Fruit fly (Drosophila melanogaster) whole organism, embryonic: Measurements from ENCODE around the gene CG6432.

Source experiments
- BEAF-32 ChIP-seq: fragments of 200-800 bp; sonication (Bioruptor generic); optimal IDR thresholded peaks from 3 replicates; lab custom pipeline; 2017; ENCODE audit warnings: missing biosample characterization, missing genetic modification characterization, mild to moderate bottlenecking, moderate library complexity, missing genetic modification reagents
- CG13287 ChIP-seq: fragments of 200-800 bp; sonication (Bioruptor generic); IDR thresholded peaks from 2 replicates; pipeline ENCODE4 v1.3.6; 2022; ENCODE audit warnings: missing biosample characterization, missing genetic modification characterization; ENCODE audit not compliant: partially characterized antibody
- CG16863 ChIP-seq: fragments of 200-800 bp; sonication (Bioruptor generic); optimal IDR thresholded peaks from 3 replicates; lab custom pipeline; 2016; ENCODE audit warnings: missing biosample characterization, missing genetic modification characterization
- CG30020 ChIP-seq: fragments of 200-800 bp; optimal IDR thresholded peaks from 2 replicates; lab custom pipeline; 2019; ENCODE audit warnings: missing biosample characterization, mild to moderate bottlenecking, missing genetic modification characterization, moderate library complexity
- CG3281 ChIP-seq: fragments of 200-800 bp; sonication (Bioruptor generic); optimal IDR thresholded peaks from 3 replicates; lab custom pipeline; 2017; ENCODE audit warnings: missing biosample characterization, mild to moderate bottlenecking, missing genetic modification characterization
- CG3726 ChIP-seq: fragments of 200-800 bp; sonication (Bioruptor generic); IDR thresholded peaks from 3 replicates; pipeline ENCODE4, ENCODE4 v1.3.6; 2022; ENCODE audit warnings: missing biosample characterization, missing genetic modification characterization
- CG3995 ChIP-seq: fragments of 200-800 bp; sonication (Bioruptor generic); optimal IDR thresholded peaks from 3 replicates; lab custom pipeline; 2016; ENCODE audit warnings: missing biosample characterization, missing genetic modification characterization
- CG4617 ChIP-seq: fragments of 200-800 bp; sonication (Bioruptor generic); optimal IDR thresholded peaks from 3 replicates; lab custom pipeline; 2016; ENCODE audit warnings: missing biosample characterization, missing genetic modification characterization, borderline replicate concordance
- CG9437 ChIP-seq: fragments of 200-800 bp; sonication (Bioruptor generic); optimal IDR thresholded peaks from 2 replicates; lab custom pipeline; 2018; ENCODE audit warnings: missing biosample characterization, mild to moderate bottlenecking, missing genetic modification characterization
- CG9797 ChIP-seq: fragments of 200-800 bp; sonication (Bioruptor generic); optimal IDR thresholded peaks from 3 replicates; lab custom pipeline; 2018; ENCODE audit warnings: missing biosample characterization, mild to moderate bottlenecking, missing genetic modification characterization
- Dip3 ChIP-seq: fragments of 200-800 bp; sonication (Bioruptor generic); optimal IDR thresholded peaks from 3 replicates; lab custom pipeline; 2016; ENCODE audit warnings: missing biosample characterization, missing genetic modification characterization
- Dp ChIP-seq: fragments of 200-800 bp; sonication (Bioruptor generic); optimal IDR thresholded peaks from 2 replicates; lab custom pipeline; 2018; ENCODE audit warnings: missing biosample characterization, mild to moderate bottlenecking, missing genetic modification characterization, moderate library complexity
- E2f1 ChIP-seq: fragments of 200-800 bp; sonication (Bioruptor generic); IDR thresholded peaks from 2 replicates; pipeline ENCODE4 v1.3.6; 2022; ENCODE audit warnings: missing biosample characterization, missing genetic modification characterization
- Ets97D ChIP-seq: fragments of 200-800 bp; sonication (Bioruptor generic); optimal IDR thresholded peaks from 3 replicates; lab custom pipeline; 2016; ENCODE audit warnings: missing biosample characterization, missing genetic modification characterization
- Hr51 ChIP-seq, 2 experiments: fragments of 200-800 bp; sonication (Bioruptor generic); optimal IDR thresholded peaks; 2 replicates in 1 of 2; 3 replicates in 1 of 2; lab custom pipeline; 2016 to 2018; ENCODE audit warnings: missing biosample characterization in 2 of 2, missing genetic modification characterization in 2 of 2, mild to moderate bottlenecking in 1 of 2, moderate library complexity in 1 of 2
- MBD-R2 ChIP-seq: fragments of 200-800 bp; sonication (Bioruptor generic); IDR thresholded peaks from 2 replicates; pipeline ENCODE4 v1.3.6; 2022; ENCODE audit warnings: missing biosample characterization, missing genetic modification characterization
- MESR4 ChIP-seq: fragments of 200-800 bp; sonication (Bioruptor generic); optimal IDR thresholded peaks from 2 replicates; lab custom pipeline; 2018; ENCODE audit warnings: missing biosample characterization, mild to moderate bottlenecking, missing genetic modification characterization, moderate library complexity
- Myb ChIP-seq: fragments of 200-800 bp; sonication (Bioruptor generic); optimal IDR thresholded peaks from 2 replicates; lab custom pipeline; 2016; ENCODE audit warnings: missing biosample characterization, missing genetic modification characterization
- NC2β ChIP-seq: fragments of 200-800 bp; sonication (Bioruptor generic); optimal IDR thresholded peaks from 2 replicates; lab custom pipeline; 2016; ENCODE audit warnings: missing biosample characterization, missing genetic modification characterization
- Oaz ChIP-seq: fragments of 200-800 bp; sonication (Bioruptor generic); IDR thresholded peaks from 2 replicates; pipeline ENCODE4 v1.3.6; 2022; ENCODE audit warnings: missing biosample characterization, missing genetic modification characterization
- Ptx1 ChIP-seq: fragments of 200-800 bp; sonication (Bioruptor generic); IDR thresholded peaks from 2 replicates; pipeline ENCODE4 v1.3.6; 2022; ENCODE audit warnings: missing biosample characterization, missing genetic modification characterization
- Scr ChIP-seq: fragments of 200-800 bp; sonication (Bioruptor generic); IDR thresholded peaks from 2 replicates; pipeline ENCODE4 v1.3.6; 2022; ENCODE audit warnings: missing biosample characterization, missing genetic modification characterization; ENCODE audit not compliant: partially characterized antibody
- YL-1 ChIP-seq: fragments of 200-800 bp; sonication (Bioruptor generic); optimal IDR thresholded peaks from 3 replicates; lab custom pipeline; 2017; ENCODE audit warnings: missing biosample characterization, mild to moderate bottlenecking, missing genetic modification characterization
- ato ChIP-seq: fragments of 200-800 bp; sonication (Bioruptor generic); IDR thresholded peaks from 2 replicates; pipeline ENCODE4 v1.3.6; 2022; ENCODE audit warnings: missing biosample characterization, missing genetic modification characterization; ENCODE audit not compliant: partially characterized antibody
- br ChIP-seq: fragments of >200 bp; optimal IDR thresholded peaks from 2 replicates; lab custom pipeline; 2017
- exex ChIP-seq: fragments of 200-800 bp; sonication (Bioruptor generic); optimal IDR thresholded peaks from 4 replicates; lab custom pipeline; 2018; ENCODE audit warnings: missing biosample characterization, mild to moderate bottlenecking, missing genetic modification characterization, moderate library complexity
- fd96Cb ChIP-seq: fragments of 200-800 bp; sonication (Bioruptor generic); optimal IDR thresholded peaks from 2 replicates; lab custom pipeline; 2018; ENCODE audit warnings: missing biosample characterization, mild to moderate bottlenecking, missing genetic modification characterization, moderate library complexity
- gfzf ChIP-seq: fragments of 200-800 bp; sonication (Bioruptor generic); optimal IDR thresholded peaks from 2 replicates; lab custom pipeline; 2016; ENCODE audit warnings: missing biosample characterization, mild to moderate bottlenecking, missing genetic modification characterization, moderate library complexity
- mirr ChIP-seq: fragments of 200-800 bp; sonication (Bioruptor generic); optimal IDR thresholded peaks from 3 replicates; lab custom pipeline; 2018; ENCODE audit warnings: missing biosample characterization, mild to moderate bottlenecking, missing genetic modification characterization
- nau ChIP-seq: fragments of 200-800 bp; sonication (Bioruptor generic); optimal IDR thresholded peaks from 3 replicates; lab custom pipeline; 2017; ENCODE audit warnings: missing biosample characterization, mild to moderate bottlenecking, missing genetic modification characterization, missing genetic modification reagents
- pzg ChIP-seq: fragments of 200-800 bp; sonication (Bioruptor generic); optimal IDR thresholded peaks from 3 replicates; lab custom pipeline; 2018; ENCODE audit warnings: missing biosample characterization, mild to moderate bottlenecking, missing genetic modification characterization, moderate library complexity
- schlank ChIP-seq: fragments of 200-800 bp; sonication (Bioruptor generic); optimal IDR thresholded peaks from 2 replicates; lab custom pipeline; 2018; ENCODE audit warnings: missing biosample characterization, mild to moderate bottlenecking, missing genetic modification characterization
- stwl ChIP-seq: fragments of 200-800 bp; sonication (Bioruptor generic); optimal IDR thresholded peaks from 3 replicates; lab custom pipeline; 2018; ENCODE audit warnings: missing biosample characterization, mild to moderate bottlenecking, missing genetic modification characterization, moderate library complexity
- trem ChIP-seq: fragments of 200-800 bp; optimal IDR thresholded peaks from 3 replicates; lab custom pipeline; 2019; ENCODE audit warnings: missing biosample characterization, mild to moderate bottlenecking, missing genetic modification characterization, moderate library complexity

Gene CG6432

DNA sequence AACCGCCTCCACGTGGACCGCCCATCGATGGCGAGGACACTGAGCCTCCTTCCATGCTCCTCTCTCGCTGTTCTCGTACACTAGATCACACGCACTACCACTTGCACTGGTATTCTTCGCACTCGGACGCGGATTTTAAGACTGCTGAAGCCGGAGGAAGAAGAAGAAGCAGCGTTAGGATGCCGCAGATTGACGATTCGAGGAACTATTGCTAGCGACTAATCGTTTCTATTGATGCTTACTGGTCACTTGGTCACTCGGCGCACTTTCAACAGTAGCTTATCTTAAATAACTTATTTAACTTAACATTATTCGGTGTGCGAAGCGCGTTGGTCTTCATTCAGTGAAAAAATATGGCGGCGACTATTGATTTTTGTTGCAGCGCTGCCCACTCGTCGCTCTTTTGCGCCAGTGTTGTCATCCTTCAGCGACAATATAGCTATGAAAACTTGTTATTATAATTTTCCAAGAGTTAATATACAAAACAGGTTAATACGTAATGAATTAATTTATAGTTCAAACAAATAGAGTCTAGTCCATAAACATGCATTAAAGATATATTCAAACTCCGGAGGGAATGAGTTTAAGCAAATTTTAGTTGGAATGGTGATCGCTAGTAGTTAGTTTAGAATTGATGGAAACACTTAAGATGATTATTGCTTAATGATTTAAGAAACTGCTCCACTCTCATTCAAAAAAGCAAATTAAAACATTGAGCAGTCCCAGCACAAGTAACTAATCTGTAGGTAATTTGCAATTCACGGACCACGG, 11.9 kb downstream of the CG6432 start, which contains the start of the genes CG5746 and CG6454 (continued):
- peak in 1 of 2 experiments; percentile 50 for TF ChIP-seq Hr51 (GFP tag; optimal IDR thresholded peaks at IDR 0.05; lab: Kevin White, UChicago)
- peak; percentile 61 for TF ChIP-seq Ptx1 (GFP tag; lab: Robert Waterston, UW)
- TF ChIP-seq CG3281 (GFP tag; lab: Kevin White, UChicago): no peak
- TF ChIP-seq, all 482 proteins: peak for 168

dm6 chr3R:24353448-24353847, 16.7 kb downstream of the CG6432 start:
- TF ChIP-seq exex (peak; percentile 78), fd96Cb (tag; lab: Kevin White, UChicago) (no peak), mirr (GFP tag; lab: Kevin White, UChicago) (peak; percentile 79)

DNA sequence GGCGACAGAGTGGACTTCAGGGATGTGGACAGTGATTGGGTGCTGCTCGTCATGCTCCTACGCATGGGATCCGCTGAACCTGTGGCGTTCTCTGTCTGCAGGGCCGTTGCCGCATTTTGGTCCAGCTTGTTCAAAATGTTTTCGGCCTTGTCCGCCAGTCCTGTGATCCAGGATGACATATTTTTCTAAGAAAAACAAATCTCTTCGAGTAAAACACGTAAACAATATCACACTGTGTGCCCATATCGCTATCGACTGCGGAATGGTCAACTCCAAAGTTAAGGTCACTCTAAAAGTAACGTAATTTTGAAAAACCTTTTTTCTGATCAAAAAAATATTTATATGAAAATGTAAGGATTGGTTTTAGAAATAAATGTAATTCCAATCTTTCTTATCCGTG, 21.0 kb downstream of the CG6432 start, which contains the start of gene Golgin84:
Golgin84 (minus strand) TSS at position 241 of the 400 bp plus-strand sequence.
- TF ChIP-seq br (lab: Kevin White, UChicago) (no peak), CG13287 (GFP tag; lab: Robert Waterston, UW) (peak; percentile 16; the same call in 1 of the 2 replicates), CG3726 (GFP tag; lab: Robert Waterston, UW) (0 out of 3 replicates have a peak, but pooled peaks have one; percentile 28), MBD-R2 (peak; percentile 47), CG3995 (GFP tag; lab: Kevin White, UChicago) (peak; percentile 24), YL-1 (GFP tag; lab: Kevin White, UChicago) (peak; percentile 26), trem (tag; lab: Kevin White, UChicago) (peak; percentile 10), BEAF-32 (GFP tag; lab: Kevin White, UChicago) (peak; percentile 16), CG9797 (GFP tag; lab: Kevin White, UChicago) (peak; percentile 62), NC2β (GFP tag; lab: Kevin White, UChicago) (no peak), ato (peak; percentile 22; the same call in 1 of the 2 replicates), CG16863 (GFP tag; lab: Kevin White, UChicago) (no peak), Scr (GFP tag; lab: Robert Waterston, UW) (no peak), nau (GFP tag; lab: Kevin White, UChicago) (no peak), Dip3 (GFP tag; lab: Kevin White, UChicago) (no peak), Oaz (no peak), Ets97D (GFP tag; lab: Kevin White, UChicago) (peak; percentile 16), stwl (peak; percentile 40), Myb (GFP tag; lab: Kevin White, UChicago) (peak; percentile 94), CG9437 (GFP tag; lab: Kevin White, UChicago) (peak; percentile 89), E2f1 (GFP tag; lab: Robert Waterston, UW) (no peak), pzg (peak; percentile 36), CG4617 (GFP tag; lab: Kevin White, UChicago) (peak; percentile 67), schlank (tag; lab: Kevin White, UChicago) (no peak), CG30020 (no peak), Dp (peak; percentile 21), gfzf (GFP tag; lab: Kevin White, UChicago) (peak; percentile 71), MESR4 (GFP tag; lab: Kevin White, UChicago) (peak; percentile 59)
